Worm (Caenorhabditis elegans): ENCODE data around the gene R10E12.2.

The R10E12.2 gene

DNA sequence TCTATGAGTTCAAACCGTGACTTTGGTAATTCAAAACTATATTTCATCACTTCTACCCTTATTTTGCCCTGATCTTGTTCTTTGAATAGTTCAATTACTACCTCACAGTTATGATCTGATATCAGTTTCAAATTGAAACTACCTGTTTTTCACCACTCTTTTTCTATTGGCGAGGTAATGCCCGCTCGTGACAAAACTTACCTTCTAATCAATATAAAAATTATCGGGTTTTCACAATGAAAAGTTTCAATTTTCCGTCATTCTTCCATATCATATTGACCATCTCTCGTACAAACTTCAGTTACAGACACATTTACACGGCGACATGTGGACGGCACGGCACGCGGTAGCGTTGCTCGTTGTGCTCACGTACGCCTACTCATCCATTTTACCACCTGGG lies 41.6 kb downstream of the R10E12.2 start, which contains the start of gene dec-7:
Gene dec-7, plus strand, starts transcription at position 308 of the 400 bp plus-strand sequence.
- TF ChIP-seq pha-4 (tag; optimal IDR thresholded peaks at IDR 0.05) (peak; percentile 2), nhr-23 (tag; optimal IDR thresholded peaks at IDR 0.05) (no peak), ztf-4 (tag; optimal IDR thresholded peaks at IDR 0.05) (no peak), ceh-28 (tag; optimal IDR thresholded peaks at IDR 0.05) (no peak), ceh-16 (tag; optimal IDR thresholded peaks at IDR 0.05) (no peak), nfya-1 (tag; optimal IDR thresholded peaks at IDR 0.05; ENCODE audit: insufficient read depth) (no peak), elt-2 (tag; optimal IDR thresholded peaks at IDR 0.05) (peak; percentile 45)

DNA sequence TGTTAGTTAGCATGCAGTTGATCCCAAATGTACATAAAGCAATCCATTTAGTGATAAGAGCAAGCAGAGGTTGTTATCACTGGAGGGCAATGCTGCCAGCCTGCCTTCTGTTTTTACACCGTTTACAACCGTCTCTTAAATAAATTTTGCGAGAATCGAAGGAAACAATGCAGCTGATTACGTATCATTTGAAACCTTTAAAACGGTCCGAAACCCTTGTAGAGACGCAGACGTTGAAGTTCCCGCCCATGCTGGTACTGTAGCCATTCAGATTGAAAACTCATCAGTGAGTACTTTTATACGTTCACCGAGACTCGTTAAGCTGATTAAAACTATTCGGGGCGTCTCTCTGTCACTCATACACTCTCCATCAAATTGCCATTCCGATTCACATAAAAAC lies 43.3 kb downstream of the R10E12.2 start:
- TF ChIP-seq skn-1 (tag; optimal IDR thresholded peaks at IDR 0.05) (no peak), jun-1 (tag; optimal IDR thresholded peaks at IDR 0.05) (peak; percentile 40), eor-1 (tag; optimal IDR thresholded peaks at IDR 0.05) (no peak), pqm-1 (tag; optimal IDR thresholded peaks at IDR 0.05) (peak; percentile 92), nfya-1 (tag; optimal IDR thresholded peaks at IDR 0.05; ENCODE audit: insufficient read depth) (peak; percentile 53), elt-2 (tag; optimal IDR thresholded peaks at IDR 0.05) (peak; percentile 98), pha-4 (tag; optimal IDR thresholded peaks at IDR 0.05) (peak; percentile 47)

DNA sequence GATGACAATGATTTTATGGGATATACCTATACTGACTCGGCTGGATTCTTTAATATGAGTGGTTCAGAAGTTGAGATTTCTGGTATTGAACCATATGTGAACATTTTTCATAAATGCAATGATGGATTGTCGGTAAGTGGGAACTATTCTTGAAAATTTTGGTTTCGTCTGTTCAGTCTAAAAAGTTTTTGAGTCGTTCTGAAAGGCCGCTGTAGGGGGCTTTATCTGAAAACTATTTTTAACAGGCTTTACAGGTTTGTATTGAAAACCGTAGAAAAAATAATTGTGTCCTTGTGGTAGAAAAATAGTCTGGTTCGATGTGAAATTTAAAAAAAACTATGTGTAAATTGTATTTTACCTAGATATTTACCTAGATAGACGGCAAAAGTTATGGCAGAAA lies 44.1 kb downstream of the R10E12.2 start:
- TF ChIP-seq jun-1 (tag; optimal IDR thresholded peaks at IDR 0.05): no peak
- no peak for TF ChIP-seq nhr-43 (tag; optimal IDR thresholded peaks at IDR 0.05; ENCODE audit: poor library complexity, severe bottlenecking)
- TF ChIP-seq pha-4 (tag; optimal IDR thresholded peaks at IDR 0.05): no peak
- TF ChIP-seq lin-39 (tag; optimal IDR thresholded peaks at IDR 0.05): no peak
- TF ChIP-seq pqm-1 (tag; optimal IDR thresholded peaks at IDR 0.05): no peak
- TF ChIP-seq daf-12 (tag; optimal IDR thresholded peaks at IDR 0.05): no peak
- no peak for TF ChIP-seq lin-15B (tag; optimal IDR thresholded peaks at IDR 0.05)

DNA sequence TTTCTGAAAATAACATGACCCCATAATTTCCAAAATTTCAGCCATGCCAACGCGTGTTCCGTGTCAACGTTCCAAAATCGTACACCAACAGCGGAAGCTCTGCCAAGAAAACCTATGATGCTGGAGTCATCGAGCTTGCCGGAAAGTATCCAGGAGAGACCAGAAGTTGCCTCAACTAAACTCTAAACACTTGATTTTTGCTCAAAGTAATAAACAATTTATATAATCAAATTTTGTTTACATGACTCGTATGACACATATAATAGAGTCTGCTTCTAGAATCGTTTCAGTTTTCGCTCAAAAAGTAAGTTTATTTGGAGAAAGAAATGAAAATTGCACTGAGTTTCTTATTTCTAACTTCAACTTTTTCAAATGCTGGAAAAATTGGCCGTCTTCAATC lies 44.9 kb downstream of the R10E12.2 start, which contains the start of gene ttr-1:
Gene ttr-1, plus strand, starts transcription at position 301 of the 400 bp plus-strand sequence.
- TF ChIP-seq ztf-4 (tag; optimal IDR thresholded peaks at IDR 0.05) (no peak), lin-15B (tag; optimal IDR thresholded peaks at IDR 0.05) (no peak)

DNA sequence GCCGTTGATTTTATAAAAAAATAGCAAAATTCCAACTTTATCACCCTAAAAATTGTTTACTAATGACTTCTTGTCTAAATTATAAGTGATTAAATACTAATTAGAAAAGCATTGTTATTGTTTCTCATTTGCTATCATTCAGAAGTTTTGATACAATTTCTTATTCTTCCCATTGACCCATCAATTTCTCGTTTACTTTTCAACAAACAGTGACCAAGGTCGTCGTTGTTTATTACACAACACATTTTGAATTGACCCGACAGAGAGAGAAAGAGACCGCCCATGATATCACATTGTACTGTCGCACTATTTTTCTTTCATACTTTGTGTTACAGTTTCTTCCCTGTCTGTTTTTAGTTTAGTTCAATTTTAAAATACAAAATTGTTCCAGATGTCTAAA lies 46.3 kb downstream of the R10E12.2 start, which contains the start of gene ttr-2:
Gene ttr-2, plus strand, starts transcription at position 392 of the 400 bp plus-strand sequence.
- TF ChIP-seq nhr-28 (tag; optimal IDR thresholded peaks at IDR 0.05): no peak
- TF ChIP-seq fkh-10 (GFP tag; optimal IDR thresholded peaks at IDR 0.05): no peak
- no peak for TF ChIP-seq ztf-4 (tag; optimal IDR thresholded peaks at IDR 0.05)
- TF ChIP-seq nhr-12 (tag; optimal IDR thresholded peaks at IDR 0.05): no peak
- TF ChIP-seq lsy-12 (tag; optimal IDR thresholded peaks at IDR 0.05): no peak
- peak; percentile 24 for TF ChIP-seq nhr-25 (tag; optimal IDR thresholded peaks at IDR 0.05)
- no peak for TF ChIP-seq nhr-11 (tag; optimal IDR thresholded peaks at IDR 0.05)
- no peak for TF ChIP-seq ZK546.5 (tag; optimal IDR thresholded peaks at IDR 0.05)
- no peak for TF ChIP-seq ceh-82 (tag; optimal IDR thresholded peaks at IDR 0.05)
- TF ChIP-seq pqm-1 (tag; optimal IDR thresholded peaks at IDR 0.05): no peak
- no peak for TF ChIP-seq fos-1 (tag; optimal IDR thresholded peaks at IDR 0.05)
- TF ChIP-seq nhr-23 (tag; optimal IDR thresholded peaks at IDR 0.05): peak; percentile 3
- TF ChIP-seq sea-2 (GFP tag; optimal IDR thresholded peaks at IDR 0.05): no peak
- no peak for TF ChIP-seq daf-12 (tag; optimal IDR thresholded peaks at IDR 0.05)

DNA sequence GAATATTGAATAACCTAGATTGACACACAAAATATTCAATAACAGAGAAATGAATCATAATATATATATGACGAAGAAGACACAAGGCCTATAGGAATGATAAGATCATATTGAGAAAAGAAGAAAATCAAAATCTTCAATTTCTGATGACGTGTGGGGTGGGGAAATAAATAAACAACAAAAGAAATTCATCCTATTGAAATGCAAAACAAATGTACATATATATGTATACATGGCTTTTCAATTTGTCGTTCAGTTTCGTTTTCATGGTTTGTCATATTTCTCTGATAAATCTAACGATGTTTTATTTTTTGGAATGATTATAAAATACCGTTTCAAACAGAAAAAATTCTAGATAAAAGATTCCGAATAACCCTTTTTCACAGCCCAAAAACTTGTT lies 47.0 kb downstream of the R10E12.2 start, which contains the start of gene ttr-3:
Gene ttr-3, minus strand, starts transcription at position 101 of the 400 bp plus-strand sequence.
- TF ChIP-seq nhr-28 (tag; optimal IDR thresholded peaks at IDR 0.05): no peak
- no peak for TF ChIP-seq lin-15B (tag; optimal IDR thresholded peaks at IDR 0.05)

DNA sequence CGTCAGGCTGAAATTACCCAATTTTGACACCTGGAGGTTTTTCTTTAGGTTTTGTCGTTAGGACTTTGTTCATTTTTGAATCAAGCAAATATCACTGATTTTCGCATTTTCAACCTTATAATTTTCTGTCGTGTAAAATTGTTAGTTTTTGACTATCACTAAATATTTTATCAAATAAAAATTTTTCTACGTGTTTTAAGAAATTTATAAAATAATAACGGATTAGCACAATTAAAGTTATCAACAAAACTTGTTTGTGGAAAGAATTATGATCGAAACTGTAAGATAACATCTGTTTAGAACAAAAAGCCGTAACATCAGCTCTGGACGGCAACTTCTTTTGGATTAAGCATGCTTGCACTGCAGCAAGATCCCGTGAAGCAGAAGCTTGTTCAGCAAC lies 50.8 kb downstream of the R10E12.2 start, which contains the start of gene cbp-2:
Gene cbp-2, plus strand, starts transcription at position 301 of the 400 bp plus-strand sequence.
- no peak for TF ChIP-seq nhr-43 (tag; optimal IDR thresholded peaks at IDR 0.05; ENCODE audit: poor library complexity, severe bottlenecking)
- no peak for TF ChIP-seq egl-5 (tag; optimal IDR thresholded peaks at IDR 0.05)
- no peak for TF ChIP-seq nhr-23 (tag; optimal IDR thresholded peaks at IDR 0.05)
- TF ChIP-seq nhr-76 (tag; optimal IDR thresholded peaks at IDR 0.05): no peak
- TF ChIP-seq nfya-1 (tag; optimal IDR thresholded peaks at IDR 0.05; ENCODE audit: insufficient read depth): no peak
- TF ChIP-seq nhr-28 (tag; optimal IDR thresholded peaks at IDR 0.05): no peak
- no peak for TF ChIP-seq ZK546.5 (tag; optimal IDR thresholded peaks at IDR 0.05)
- no peak for TF ChIP-seq elt-3 (tag; optimal IDR thresholded peaks at IDR 0.05)
- no peak for TF ChIP-seq ceh-9 (tag; optimal IDR thresholded peaks at IDR 0.05)
- no peak for TF ChIP-seq fos-1 (tag; optimal IDR thresholded peaks at IDR 0.05)
- no peak for TF ChIP-seq tbx-2 (tag; optimal IDR thresholded peaks at IDR 0.05)

Measured in whole organism, L3 larva.